Fruit fly (Drosophila melanogaster): ENCODE measurements around the gene CG2865.
A peak's percentile ranks its signal among the peaks of the same experiment; 100 is the strongest.

CG2865 gene

dm6 chrX:2302875-2303274 is 9.7 kb upstream of the CG2865 start:
- no peak for TF ChIP-seq cnc (optimal IDR thresholded peaks at IDR 0.05)
- TF ChIP-seq Hr96 (GFP tag; optimal IDR thresholded peaks at IDR 0.05) = no peak
- TF ChIP-seq CG1620 (GFP tag; optimal IDR thresholded peaks at IDR 0.05) = no peak
- TF ChIP-seq CG33017 (tag; optimal IDR thresholded peaks at IDR 0.05) = no peak

dm6 chrX:2301613-2302522 is 8.7 kb upstream of the CG2865 start:
- TF ChIP-seq CG14711 (tag; optimal IDR thresholded peaks at IDR 0.05) = peak; percentile 41
- TF ChIP-seq CG11617 (GFP tag; optimal IDR thresholded peaks at IDR 0.05) = peak; percentile 19
- TF ChIP-seq pad (GFP tag; optimal IDR thresholded peaks at IDR 0.05) = peak; percentile 1
- no peak for TF ChIP-seq CG1620 (GFP tag; optimal IDR thresholded peaks at IDR 0.05)
- peak; percentile 58 for TF ChIP-seq CG7101 (tag; optimal IDR thresholded peaks at IDR 0.05)
- TF ChIP-seq bab1 (GFP tag; optimal IDR thresholded peaks at IDR 0.05) = peak; percentile 53
- no peak for TF ChIP-seq Mnt (GFP tag; optimal IDR thresholded peaks at IDR 0.05)
- TF ChIP-seq CG7045 (GFP tag; optimal IDR thresholded peaks at IDR 0.05) = peak; percentile 11

DNA sequence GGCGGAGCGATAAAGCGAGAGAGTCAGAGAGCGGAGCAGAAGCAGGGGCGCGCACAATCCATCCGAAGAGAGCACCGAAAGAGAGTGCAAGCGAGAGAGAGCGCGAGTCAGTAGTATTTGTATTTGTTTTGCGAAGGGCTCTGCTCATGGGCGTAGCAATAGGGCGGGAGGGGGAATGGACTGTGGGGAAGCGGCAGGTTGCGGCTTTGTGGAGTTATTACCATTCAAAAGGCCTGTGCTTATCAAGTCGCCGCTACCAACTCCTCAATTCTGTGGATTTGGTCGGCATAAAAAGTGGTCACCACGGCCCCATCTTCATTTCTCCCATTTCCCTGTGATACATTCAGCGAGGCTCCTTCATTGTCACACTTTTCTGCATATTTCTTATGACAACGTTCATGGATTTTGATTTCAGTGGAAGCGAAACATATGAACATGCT is 7.9 kb upstream of the CG2865 start:
- TF ChIP-seq CG1620 (GFP tag; optimal IDR thresholded peaks at IDR 0.05) = no peak
- peak; percentile 37 for TF ChIP-seq bab1 (GFP tag; optimal IDR thresholded peaks at IDR 0.05)
- TF ChIP-seq kay (GFP tag; ENCODE audit: borderline replicate concordance) = no peak
- no peak for TF ChIP-seq Mnt (GFP tag; optimal IDR thresholded peaks at IDR 0.05)
- no peak for TF ChIP-seq Clk (GFP tag; optimal IDR thresholded peaks at IDR 0.05)
- peak; percentile 77 for TF ChIP-seq pad (GFP tag; optimal IDR thresholded peaks at IDR 0.05)
- TF ChIP-seq CG14711 (tag; optimal IDR thresholded peaks at IDR 0.05) = peak; percentile 60
- TF ChIP-seq cic (GFP tag; optimal IDR thresholded peaks at IDR 0.05) = no peak
- TF ChIP-seq CG7045 (GFP tag; optimal IDR thresholded peaks at IDR 0.05) = no peak
- peak; percentile 29 for TF ChIP-seq CG11617 (GFP tag; optimal IDR thresholded peaks at IDR 0.05)
- TF ChIP-seq CG7101 (tag; optimal IDR thresholded peaks at IDR 0.05) = peak; percentile 66
- TF ChIP-seq toe (GFP tag; optimal IDR thresholded peaks at IDR 0.05) = no peak
- no peak for TF ChIP-seq ovo (GFP tag; optimal IDR thresholded peaks at IDR 0.05)

DNA sequence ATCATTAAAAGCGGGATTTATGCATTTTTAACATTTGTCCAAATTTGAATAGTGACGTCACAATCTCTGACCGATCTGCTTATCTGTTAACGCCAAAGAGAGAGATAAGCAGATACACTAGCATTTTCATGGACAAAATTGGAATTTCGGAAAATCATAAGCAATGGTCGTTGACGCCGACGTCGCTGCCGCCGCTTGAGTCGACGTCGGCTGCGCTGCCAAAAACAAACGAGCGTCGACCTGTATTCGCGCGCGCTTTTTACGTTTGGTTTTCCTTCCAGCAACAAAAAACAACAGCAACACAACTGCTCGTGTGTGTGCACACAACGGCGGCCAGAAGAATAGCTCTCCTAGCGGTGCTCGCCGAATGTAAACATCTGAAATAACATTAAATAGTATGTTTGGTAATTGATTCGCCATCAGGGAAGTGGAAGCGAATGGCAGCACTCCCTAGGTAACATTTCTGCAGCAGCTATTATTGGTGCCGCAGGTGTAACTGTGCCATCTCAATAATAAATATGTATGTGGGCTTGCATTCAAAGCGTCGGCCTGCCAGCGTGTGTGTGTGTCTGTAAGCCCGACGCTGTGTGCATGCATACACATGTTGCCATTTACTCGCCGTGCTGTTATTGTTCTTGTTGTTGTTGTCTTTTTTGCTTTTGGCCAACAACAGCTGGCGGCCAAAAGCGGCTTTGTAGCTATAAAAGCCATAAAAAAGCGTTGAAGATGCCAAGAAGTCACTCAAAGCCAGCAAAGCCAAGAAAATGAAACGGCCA is 7.3 kb upstream of the CG2865 start:
- TF ChIP-seq CG1620 (GFP tag; optimal IDR thresholded peaks at IDR 0.05) = peak; percentile 74
- peak; percentile 84 for TF ChIP-seq Hr96 (GFP tag; optimal IDR thresholded peaks at IDR 0.05)
- peak; percentile 97 for TF ChIP-seq bab1 (GFP tag; optimal IDR thresholded peaks at IDR 0.05)
- peak; percentile 92 for TF ChIP-seq CG14711 (tag; optimal IDR thresholded peaks at IDR 0.05)
- TF ChIP-seq CG12768 (GFP tag; optimal IDR thresholded peaks at IDR 0.05) = peak; percentile 77
- TF ChIP-seq toe (GFP tag; optimal IDR thresholded peaks at IDR 0.05) = no peak
- peak; percentile 63 for TF ChIP-seq ovo (GFP tag; optimal IDR thresholded peaks at IDR 0.05)
- peak; percentile 82 for TF ChIP-seq CG5204 (GFP tag; optimal IDR thresholded peaks at IDR 0.05)
- peak; percentile 79 for TF ChIP-seq Crg-1 (GFP tag; optimal IDR thresholded peaks at IDR 0.05)
- peak; percentile 84 for TF ChIP-seq CG11617 (GFP tag; optimal IDR thresholded peaks at IDR 0.05)
- TF ChIP-seq kay (GFP tag; ENCODE audit: borderline replicate concordance) = no peak
- no peak for TF ChIP-seq cnc (optimal IDR thresholded peaks at IDR 0.05)
- peak; percentile 83 for TF ChIP-seq tj (GFP tag; optimal IDR thresholded peaks at IDR 0.05)
- TF ChIP-seq Mnt (GFP tag; optimal IDR thresholded peaks at IDR 0.05) = peak; percentile 86
- TF ChIP-seq cic (GFP tag; optimal IDR thresholded peaks at IDR 0.05) = peak; percentile 67
- TF ChIP-seq CG7045 (GFP tag; optimal IDR thresholded peaks at IDR 0.05) = peak; percentile 85
- peak; percentile 97 for TF ChIP-seq CG7101 (tag; optimal IDR thresholded peaks at IDR 0.05)
- TF ChIP-seq CG33017 (tag; optimal IDR thresholded peaks at IDR 0.05) = peak; percentile 94
- TF ChIP-seq pad (GFP tag; optimal IDR thresholded peaks at IDR 0.05) = peak; percentile 77
- TF ChIP-seq Clk (GFP tag; optimal IDR thresholded peaks at IDR 0.05) = peak; percentile 76

dm6 chrX:2298708-2299370 is 5.6 kb upstream of the CG2865 start:
- TF ChIP-seq bab1 (GFP tag; optimal IDR thresholded peaks at IDR 0.05) = peak; percentile 85
- no peak for TF ChIP-seq CG12768 (GFP tag; optimal IDR thresholded peaks at IDR 0.05)
- no peak for TF ChIP-seq Clk (GFP tag; optimal IDR thresholded peaks at IDR 0.05)
- TF ChIP-seq Crg-1 (GFP tag; optimal IDR thresholded peaks at IDR 0.05) = no peak
- TF ChIP-seq Mnt (GFP tag; optimal IDR thresholded peaks at IDR 0.05) = peak; percentile 18
- peak; percentile 66 for TF ChIP-seq CG14711 (tag; optimal IDR thresholded peaks at IDR 0.05)
- TF ChIP-seq pad (GFP tag; optimal IDR thresholded peaks at IDR 0.05) = peak; percentile 31
- TF ChIP-seq CG5204 (GFP tag; optimal IDR thresholded peaks at IDR 0.05) = no peak
- no peak for TF ChIP-seq CG33017 (tag; optimal IDR thresholded peaks at IDR 0.05)
- TF ChIP-seq toe (GFP tag; optimal IDR thresholded peaks at IDR 0.05) = no peak
- TF ChIP-seq CG7101 (tag; optimal IDR thresholded peaks at IDR 0.05) = peak; percentile 64
